Fruit fly (Drosophila melanogaster) whole organism, wandering third instar larva: ENCODE results near the gene Gycalpha99B.

Experiments used
- Abd-B ChIP-seq: fragments of >200 bp; optimal IDR thresholded peaks from 2 replicates; lab custom pipeline; 2017; ENCODE audit warnings: missing biosample characterization, missing genetic modification characterization
- Dfd ChIP-seq: fragments of >200 bp; optimal IDR thresholded peaks from 2 replicates; lab custom pipeline; 2017; ENCODE audit warnings: missing biosample characterization, missing genetic modification characterization
- Hr78 ChIP-seq: fragments of >200 bp; optimal IDR thresholded peaks from 2 replicates; lab custom pipeline; 2017; ENCODE audit warnings: missing biosample characterization, missing genetic modification characterization
- OdsH ChIP-seq: fragments of 200-800 bp; sonication (Bioruptor generic); optimal IDR thresholded peaks from 2 replicates; lab custom pipeline; 2016; ENCODE audit warnings: missing biosample characterization, mild to moderate bottlenecking, missing genetic modification characterization
- Sp1 ChIP-seq: fragments of 200-800 bp; sonication (Bioruptor generic); optimal IDR thresholded peaks from 3 replicates; lab custom pipeline; 2019; ENCODE audit warnings: missing biosample characterization, mild to moderate bottlenecking, missing genetic modification characterization, moderate library complexity
- dsf ChIP-seq: sonication (Bioruptor generic); optimal IDR thresholded peaks from 2 replicates; lab custom pipeline; 2016; ENCODE audit warnings: missing biosample characterization, missing genetic modification characterization, borderline replicate concordance
- h ChIP-seq: fragments of 200-800 bp; sonication (Bioruptor generic); optimal IDR thresholded peaks from 3 replicates; lab custom pipeline; 2016; ENCODE audit warnings: missing biosample characterization, mild to moderate bottlenecking, missing genetic modification characterization
- jim ChIP-seq: fragments of 175-275, 200-325 bp; sonication (Bioruptor generic); optimal IDR thresholded peaks from 2 replicates; lab custom pipeline; 2016; ENCODE audit warnings: missing biosample characterization, mild to moderate bottlenecking, missing genetic modification characterization
- lola ChIP-seq: fragments of >200 bp; optimal IDR thresholded peaks from 2 replicates; lab custom pipeline; 2017; ENCODE audit warnings: missing biosample characterization, missing genetic modification characterization
- usp ChIP-seq: fragments of >200 bp; optimal IDR thresholded peaks from 2 replicates; lab custom pipeline; 2017; ENCODE audit warnings: missing biosample characterization, missing genetic modification characterization

dm6 chr3R:29705789-29706303 is 23.5 kb downstream of the Gycalpha99B start:
- TF ChIP-seq Abd-B, result no peak
- no peak for TF ChIP-seq Dfd
- TF ChIP-seq h (GFP tag; lab: Kevin White, UChicago), result no peak
- TF ChIP-seq Hr78 (GFP tag; lab: Kevin White, UChicago), result no peak
- TF ChIP-seq OdsH (GFP tag; lab: Kevin White, UChicago), result no peak
- no peak for TF ChIP-seq usp (GFP tag; lab: Kevin White, UChicago)
- no peak for TF ChIP-seq dsf (GFP tag; lab: Kevin White, UChicago)
- no peak for TF ChIP-seq jim (GFP tag; lab: Kevin White, UChicago)
- TF ChIP-seq Sp1, result no peak
- TF ChIP-seq lola, result no peak
